Fruit fly (Drosophila melanogaster): ENCODE measurements around the gene CG1368.

CG1368 gene

DNA sequence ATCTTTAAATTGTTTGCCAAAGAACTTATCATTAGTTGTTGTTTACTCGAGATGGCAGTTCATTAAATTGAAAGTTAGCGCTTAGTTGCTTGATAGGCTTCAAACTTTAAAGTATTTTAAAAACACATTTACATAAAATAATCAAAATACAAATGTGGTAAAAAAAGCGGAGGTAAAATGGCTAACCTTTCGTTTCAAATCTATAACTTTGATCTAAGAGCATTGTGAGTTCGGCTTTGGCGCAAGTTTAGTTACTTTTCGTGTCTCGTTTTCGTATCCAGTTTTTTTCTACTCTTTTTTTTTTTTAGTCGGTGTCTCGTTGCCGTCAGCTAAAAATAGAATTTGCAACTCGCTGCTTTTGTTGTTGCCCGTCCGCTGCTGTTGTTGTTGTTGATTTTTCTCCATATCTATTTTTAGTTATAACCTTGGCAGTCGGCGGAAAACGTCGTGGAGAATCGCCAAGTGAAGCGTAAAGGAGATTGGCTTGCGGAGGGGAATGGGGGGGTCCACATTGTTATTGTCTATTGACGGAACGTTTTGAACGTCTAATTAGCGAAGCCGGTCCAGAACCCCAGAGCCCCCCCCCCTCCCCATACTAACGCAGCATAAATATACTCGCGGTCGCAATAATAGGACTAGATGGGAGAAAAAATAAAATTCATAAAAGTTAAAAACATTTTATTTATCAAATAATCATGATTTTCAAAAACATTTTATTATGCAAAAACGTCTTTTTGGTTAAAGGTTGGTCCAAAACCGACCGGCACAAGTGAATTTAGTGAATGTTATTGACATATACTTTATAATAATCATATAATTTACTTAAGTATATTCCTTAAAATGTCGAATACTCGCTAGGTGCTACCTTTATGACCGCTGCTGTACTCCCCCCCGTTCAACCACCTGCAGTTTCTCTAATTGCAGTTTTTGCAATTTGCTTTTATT lies 40.2 kb downstream of the CG1368 start:
- TF ChIP-seq CG7045 (GFP tag; optimal IDR thresholded peaks at IDR 0.05) (peak; percentile 88), CG33017 (tag; optimal IDR thresholded peaks at IDR 0.05) (peak; percentile 83), CG12768 (GFP tag; optimal IDR thresholded peaks at IDR 0.05) (peak; percentile 76), kay (GFP tag; ENCODE audit: borderline replicate concordance) (peak; percentile 59), toe (GFP tag; optimal IDR thresholded peaks at IDR 0.05) (peak; percentile 24), pad (GFP tag; optimal IDR thresholded peaks at IDR 0.05) (peak; percentile 64), Clk (GFP tag; optimal IDR thresholded peaks at IDR 0.05) (peak; percentile 56), cnc (optimal IDR thresholded peaks at IDR 0.05) (no peak), CG14711 (tag; optimal IDR thresholded peaks at IDR 0.05) (peak; percentile 78), CG11617 (GFP tag; optimal IDR thresholded peaks at IDR 0.05) (peak; percentile 68), Hr96 (GFP tag; optimal IDR thresholded peaks at IDR 0.05) (peak; percentile 17), cic (GFP tag; optimal IDR thresholded peaks at IDR 0.05) (no peak), Mnt (GFP tag; optimal IDR thresholded peaks at IDR 0.05) (no peak), CG1620 (GFP tag; optimal IDR thresholded peaks at IDR 0.05) (no peak), CG5204 (GFP tag; optimal IDR thresholded peaks at IDR 0.05) (peak; percentile 33), CG7101 (tag; optimal IDR thresholded peaks at IDR 0.05) (peak; percentile 86), ovo (GFP tag; optimal IDR thresholded peaks at IDR 0.05) (peak; percentile 7), tj (GFP tag; optimal IDR thresholded peaks at IDR 0.05) (peak; percentile 76), Crg-1 (GFP tag; optimal IDR thresholded peaks at IDR 0.05) (no peak), bab1 (GFP tag; optimal IDR thresholded peaks at IDR 0.05) (peak; percentile 47)

DNA sequence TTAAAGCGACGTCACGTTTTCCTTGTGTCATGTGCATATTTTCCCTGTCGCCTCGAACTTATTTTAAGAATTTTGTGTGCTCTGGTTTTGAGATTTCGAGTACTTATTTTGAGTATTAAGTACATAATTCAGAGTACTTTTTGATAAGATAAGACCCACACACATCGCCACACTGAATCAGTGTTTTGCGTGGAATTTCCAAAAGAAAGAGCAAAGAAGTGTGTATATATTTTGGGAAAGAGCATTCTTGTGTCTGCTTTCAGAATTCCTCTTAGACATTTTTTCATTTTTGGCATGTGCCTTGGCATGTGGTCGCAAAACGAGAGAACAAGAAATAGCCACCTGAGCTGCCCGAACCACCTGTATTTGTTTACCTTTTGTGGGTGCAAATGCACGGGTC lies 41.3 kb downstream of the CG1368 start:
- no peak for TF ChIP-seq CG12768 (GFP tag; optimal IDR thresholded peaks at IDR 0.05)
- TF ChIP-seq CG33017 (tag; optimal IDR thresholded peaks at IDR 0.05): no peak
- TF ChIP-seq toe (GFP tag; optimal IDR thresholded peaks at IDR 0.05): no peak
- no peak for TF ChIP-seq cic (GFP tag; optimal IDR thresholded peaks at IDR 0.05)
- no peak for TF ChIP-seq Hr96 (GFP tag; optimal IDR thresholded peaks at IDR 0.05)
- TF ChIP-seq CG1620 (GFP tag; optimal IDR thresholded peaks at IDR 0.05): no peak
- no peak for TF ChIP-seq CG7101 (tag; optimal IDR thresholded peaks at IDR 0.05)
- no peak for TF ChIP-seq Crg-1 (GFP tag; optimal IDR thresholded peaks at IDR 0.05)
- TF ChIP-seq cnc (optimal IDR thresholded peaks at IDR 0.05): no peak
- no peak for TF ChIP-seq Clk (GFP tag; optimal IDR thresholded peaks at IDR 0.05)
- no peak for TF ChIP-seq bab1 (GFP tag; optimal IDR thresholded peaks at IDR 0.05)
- no peak for TF ChIP-seq tj (GFP tag; optimal IDR thresholded peaks at IDR 0.05)

DNA sequence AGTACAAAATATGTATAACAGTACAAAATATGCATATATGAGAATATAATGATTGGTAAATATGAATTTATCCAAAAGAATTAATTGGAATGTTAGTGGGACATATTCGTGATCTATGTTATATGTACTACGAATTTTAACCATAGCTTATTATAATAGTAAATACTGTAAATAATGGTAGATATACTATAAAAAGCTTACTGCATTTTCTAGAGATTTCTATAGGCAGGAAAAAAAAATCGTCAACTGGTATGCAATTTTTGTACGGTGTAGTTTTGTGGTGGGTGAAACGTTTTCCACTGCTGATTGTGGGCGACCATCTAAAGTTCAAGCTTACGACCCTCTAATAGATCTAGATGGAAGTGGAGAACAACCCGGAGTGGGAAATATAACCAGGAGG lies 42.3 kb downstream of the CG1368 start:
- TF ChIP-seq CG5204 (GFP tag; optimal IDR thresholded peaks at IDR 0.05) (no peak), ovo (GFP tag; optimal IDR thresholded peaks at IDR 0.05) (no peak), bab1 (GFP tag; optimal IDR thresholded peaks at IDR 0.05) (no peak), Mnt (GFP tag; optimal IDR thresholded peaks at IDR 0.05) (no peak), CG7045 (GFP tag; optimal IDR thresholded peaks at IDR 0.05) (no peak), Crg-1 (GFP tag; optimal IDR thresholded peaks at IDR 0.05) (no peak), kay (GFP tag; ENCODE audit: borderline replicate concordance) (no peak), CG33017 (tag; optimal IDR thresholded peaks at IDR 0.05) (no peak), CG1620 (GFP tag; optimal IDR thresholded peaks at IDR 0.05) (no peak), Hr96 (GFP tag; optimal IDR thresholded peaks at IDR 0.05) (no peak), toe (GFP tag; optimal IDR thresholded peaks at IDR 0.05) (no peak), CG7101 (tag; optimal IDR thresholded peaks at IDR 0.05) (no peak), cic (GFP tag; optimal IDR thresholded peaks at IDR 0.05) (no peak), Clk (GFP tag; optimal IDR thresholded peaks at IDR 0.05) (no peak), cnc (optimal IDR thresholded peaks at IDR 0.05) (no peak), CG12768 (GFP tag; optimal IDR thresholded peaks at IDR 0.05) (no peak), pad (GFP tag; optimal IDR thresholded peaks at IDR 0.05) (no peak), CG14711 (tag; optimal IDR thresholded peaks at IDR 0.05) (no peak), tj (GFP tag; optimal IDR thresholded peaks at IDR 0.05) (no peak)

DNA sequence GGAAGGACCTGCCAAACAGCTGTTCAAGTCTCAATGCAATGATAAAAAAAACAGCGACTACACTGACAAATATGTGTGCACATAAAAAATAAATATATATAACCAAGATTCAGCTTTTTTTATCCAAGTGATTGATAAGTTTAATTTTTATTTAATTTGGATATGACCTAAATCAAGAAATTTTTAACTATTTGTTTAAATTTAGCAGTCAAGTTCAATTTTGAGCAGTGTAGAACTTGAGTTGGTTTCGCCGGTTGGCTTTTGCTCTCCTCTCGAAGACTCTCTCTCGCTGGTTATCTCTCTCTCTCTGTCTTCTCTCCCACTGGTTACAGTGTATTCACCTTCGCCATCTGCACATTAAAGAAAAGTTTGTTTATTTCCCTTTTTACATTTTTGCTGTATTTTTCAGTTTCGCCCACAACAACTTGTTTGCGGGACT lies 43.5 kb downstream of the CG1368 start:
- TF ChIP-seq Hr96 (GFP tag; optimal IDR thresholded peaks at IDR 0.05) (peak; percentile 4), cnc (optimal IDR thresholded peaks at IDR 0.05) (no peak), CG11617 (GFP tag; optimal IDR thresholded peaks at IDR 0.05) (peak; percentile 68), toe (GFP tag; optimal IDR thresholded peaks at IDR 0.05) (peak; percentile 29), CG7101 (tag; optimal IDR thresholded peaks at IDR 0.05) (peak; percentile 83), cic (GFP tag; optimal IDR thresholded peaks at IDR 0.05) (no peak), CG12768 (GFP tag; optimal IDR thresholded peaks at IDR 0.05) (peak; percentile 40), kay (GFP tag; ENCODE audit: borderline replicate concordance) (no peak), CG14711 (tag; optimal IDR thresholded peaks at IDR 0.05) (peak; percentile 86), CG7045 (GFP tag; optimal IDR thresholded peaks at IDR 0.05) (peak; percentile 71), CG5204 (GFP tag; optimal IDR thresholded peaks at IDR 0.05) (no peak), Crg-1 (GFP tag; optimal IDR thresholded peaks at IDR 0.05) (no peak), pad (GFP tag; optimal IDR thresholded peaks at IDR 0.05) (peak; percentile 52), CG1620 (GFP tag; optimal IDR thresholded peaks at IDR 0.05) (peak; percentile 38), bab1 (GFP tag; optimal IDR thresholded peaks at IDR 0.05) (peak; percentile 92), Clk (GFP tag; optimal IDR thresholded peaks at IDR 0.05) (no peak), CG33017 (tag; optimal IDR thresholded peaks at IDR 0.05) (peak; percentile 65), Mnt (GFP tag; optimal IDR thresholded peaks at IDR 0.05) (no peak), ovo (GFP tag; optimal IDR thresholded peaks at IDR 0.05) (no peak), tj (GFP tag; optimal IDR thresholded peaks at IDR 0.05) (peak; percentile 23)

DNA sequence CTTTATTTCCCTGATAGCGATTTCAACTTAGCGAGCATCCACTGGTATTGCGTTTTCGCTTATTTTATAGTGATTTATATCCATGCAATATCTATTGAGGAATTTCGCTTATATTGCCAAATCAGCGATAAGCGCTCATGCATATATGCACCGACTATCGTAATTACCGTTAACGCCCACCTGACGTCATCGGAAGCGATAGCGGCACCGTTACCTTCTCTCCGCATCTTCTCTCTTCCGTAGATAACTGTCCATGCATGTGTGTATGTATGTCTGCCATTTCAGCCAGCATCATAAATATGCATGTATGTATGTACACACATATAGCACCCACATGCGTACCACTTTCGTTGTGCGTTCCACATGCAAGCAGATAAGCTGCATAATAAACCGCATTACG lies 46.6 kb downstream of the CG1368 start:
- TF ChIP-seq CG1620 (GFP tag; optimal IDR thresholded peaks at IDR 0.05): no peak
- TF ChIP-seq CG5204 (GFP tag; optimal IDR thresholded peaks at IDR 0.05): no peak
- no peak for TF ChIP-seq cnc (optimal IDR thresholded peaks at IDR 0.05)
- peak; percentile 94 for TF ChIP-seq ovo (GFP tag; optimal IDR thresholded peaks at IDR 0.05)
- TF ChIP-seq CG7101 (tag; optimal IDR thresholded peaks at IDR 0.05): no peak
- no peak for TF ChIP-seq Crg-1 (GFP tag; optimal IDR thresholded peaks at IDR 0.05)
- TF ChIP-seq bab1 (GFP tag; optimal IDR thresholded peaks at IDR 0.05): peak; percentile 9
- TF ChIP-seq Hr96 (GFP tag; optimal IDR thresholded peaks at IDR 0.05): no peak
- no peak for TF ChIP-seq kay (GFP tag; ENCODE audit: borderline replicate concordance)
- TF ChIP-seq CG12768 (GFP tag; optimal IDR thresholded peaks at IDR 0.05): no peak
- no peak for TF ChIP-seq Mnt (GFP tag; optimal IDR thresholded peaks at IDR 0.05)
- no peak for TF ChIP-seq CG14711 (tag; optimal IDR thresholded peaks at IDR 0.05)
- peak; percentile 51 for TF ChIP-seq pad (GFP tag; optimal IDR thresholded peaks at IDR 0.05)
- no peak for TF ChIP-seq tj (GFP tag; optimal IDR thresholded peaks at IDR 0.05)
- no peak for TF ChIP-seq CG33017 (tag; optimal IDR thresholded peaks at IDR 0.05)
- TF ChIP-seq Clk (GFP tag; optimal IDR thresholded peaks at IDR 0.05): no peak
- TF ChIP-seq cic (GFP tag; optimal IDR thresholded peaks at IDR 0.05): no peak
- no peak for TF ChIP-seq toe (GFP tag; optimal IDR thresholded peaks at IDR 0.05)
- no peak for TF ChIP-seq CG7045 (GFP tag; optimal IDR thresholded peaks at IDR 0.05)
- TF ChIP-seq CG11617 (GFP tag; optimal IDR thresholded peaks at IDR 0.05): no peak
